Worm (Caenorhabditis elegans): ENCODE results near the gene R05H11.2.

- no peak for TF ChIP-seq med-1 (GFP tag; optimal IDR thresholded peaks at IDR 0.05; ENCODE audit: insufficient read depth)
- TF ChIP-seq ztf-29 (GFP tag; IDR thresholded peaks at IDR 0.05), result no peak
- TF ChIP-seq T22C8.4 (GFP tag; IDR thresholded peaks at IDR 0.05), result no peak
- no peak for TF ChIP-seq klf-2 (GFP tag; conservative IDR thresholded peaks at IDR 0.05)
- TF ChIP-seq flt-1 (GFP tag; IDR thresholded peaks at IDR 0.05), result no peak
- TF ChIP-seq tab-1 (GFP tag; IDR thresholded peaks at IDR 0.05), result no peak
- no peak for TF ChIP-seq ref-1 (GFP tag; conservative IDR thresholded peaks at IDR 0.05)
- TF ChIP-seq ztf-23 (GFP tag; IDR thresholded peaks at IDR 0.05), result no peak
Measured at ce11 chrIII:6797965-6798364, at the start of gene R05H11.2.
